Worm (Caenorhabditis elegans) whole organism, late embryonic: ENCODE results near the gene F18A11.3.
"Not testable (repeated sequence)": the region's sequence is repeated elsewhere in the genome, so short reads cannot be mapped to it uniquely, and the experiment has no call there.

Experiments
- C08G9.2 ChIP-seq: sonication (generic microtip); optimal IDR thresholded peaks from 2 replicates; lab custom pipeline; 2016; ENCODE audit warnings: mild to moderate bottlenecking, missing genetic modification characterization, moderate library complexity, missing compliant biosample characterization
- C38D4.7 ChIP-seq: fragments of 200-800 bp; sonication (Bioruptor generic); optimal IDR thresholded peaks from 2 replicates; lab custom pipeline; 2018; ENCODE audit warnings: mild to moderate bottlenecking, missing genetic modification characterization, moderate library complexity, missing compliant biosample characterization
- K09A11.1 ChIP-seq: sonication (generic microtip); optimal IDR thresholded peaks from 2 replicates; lab custom pipeline; 2017; ENCODE audit warnings: antibody characterized with exemption, mild to moderate bottlenecking, missing genetic modification characterization, missing compliant biosample characterization; ENCODE audit not compliant: insufficient read depth
- T23F11.4 ChIP-seq: fragments of 200-800 bp; sonication (Bioruptor generic); optimal IDR thresholded peaks from 2 replicates; lab custom pipeline; 2018; ENCODE audit warnings: mild to moderate bottlenecking, missing genetic modification characterization, missing compliant biosample characterization
- ahr-1 ChIP-seq: sonication (generic microtip); optimal IDR thresholded peaks from 2 replicates; lab custom pipeline; 2016; ENCODE audit warnings: missing genetic modification characterization, missing compliant biosample characterization
- ama-1 ChIP-seq: fragments of 150-350 bp; optimal IDR thresholded peaks from 2 replicates; lab custom pipeline; 2014
- ceh-18 ChIP-seq: sonication (generic microtip); optimal IDR thresholded peaks from 2 replicates; lab custom pipeline; 2016; ENCODE audit warnings: missing genetic modification characterization, missing compliant biosample characterization
- ceh-2 ChIP-seq: sonication (generic microtip); optimal IDR thresholded peaks from 2 replicates; lab custom pipeline; 2016; ENCODE audit warnings: missing genotype, missing genetic modification characterization, missing compliant biosample characterization
- ceh-24 ChIP-seq: sonication (generic microtip); optimal IDR thresholded peaks from 2 replicates; lab custom pipeline; 2016; ENCODE audit warnings: mild to moderate bottlenecking, missing genetic modification characterization, missing compliant biosample characterization
- ceh-31 ChIP-seq: sonication (generic microtip); optimal IDR thresholded peaks from 2 replicates; lab custom pipeline; 2016; ENCODE audit warnings: missing genetic modification characterization, missing compliant biosample characterization
- ceh-45 ChIP-seq: fragments of 200-800 bp; sonication (Bioruptor generic); IDR thresholded peaks from 2 replicates; pipeline ENCODE4 v1.3.6; 2022; ENCODE audit warnings: missing genetic modification reagents, missing genetic modification characterization, missing compliant biosample characterization
- ceh-48 ChIP-seq: sonication (generic microtip); optimal IDR thresholded peaks from 2 replicates; lab custom pipeline; 2016; ENCODE audit warnings: missing genetic modification characterization, inconsistent platforms, missing compliant biosample characterization
- ceh-6 ChIP-seq: fragments of 200-800 bp; sonication (Bioruptor generic); optimal IDR thresholded peaks from 2 replicates; lab custom pipeline; 2018; ENCODE audit warnings: mild to moderate bottlenecking, missing genetic modification characterization, missing compliant biosample characterization
- ceh-9 ChIP-seq: sonication (generic microtip); optimal IDR thresholded peaks from 2 replicates; lab custom pipeline; 2016; ENCODE audit warnings: mild to moderate bottlenecking, missing genetic modification characterization, inconsistent platforms, missing compliant biosample characterization
- elt-2 ChIP-seq: sonication (generic microtip); optimal IDR thresholded peaks from 2 replicates; lab custom pipeline; 2016; ENCODE audit warnings: missing genetic modification reagents, missing genetic modification characterization, missing compliant biosample characterization
- ets-4 ChIP-seq: sonication (generic microtip); optimal IDR thresholded peaks from 2 replicates; lab custom pipeline; 2016; ENCODE audit warnings: missing genetic modification characterization, missing compliant biosample characterization
- fkh-10 ChIP-seq: fragments of 150-350 bp; optimal IDR thresholded peaks from 2 replicates; lab custom pipeline; 2014; ENCODE audit warnings: missing biosample characterization, missing genetic modification reagents, missing genetic modification characterization
- fkh-6 ChIP-seq: sonication (generic microtip); optimal IDR thresholded peaks from 2 replicates; lab custom pipeline; 2016; ENCODE audit warnings: missing genetic modification characterization, missing compliant biosample characterization
- gmeb-2 ChIP-seq: sonication (generic microtip); optimal IDR thresholded peaks from 2 replicates; lab custom pipeline; 2016; ENCODE audit warnings: missing genetic modification characterization, inconsistent platforms, missing compliant biosample characterization
- hlh-15 ChIP-seq: sonication (generic microtip); optimal IDR thresholded peaks from 2 replicates; lab custom pipeline; 2016; ENCODE audit warnings: missing genetic modification characterization, missing compliant biosample characterization
- lin-11 ChIP-seq: fragments of 200-800 bp; sonication (Bioruptor generic); optimal IDR thresholded peaks from 2 replicates; lab custom pipeline; 2018; ENCODE audit warnings: mild to moderate bottlenecking, missing genetic modification characterization, missing compliant biosample characterization
- nfya-1 ChIP-seq: sonication (generic microtip); optimal IDR thresholded peaks from 2 replicates; lab custom pipeline; 2017; ENCODE audit warnings: missing genetic modification characterization, mild to moderate bottlenecking, missing compliant biosample characterization, antibody characterized with exemption, moderate library complexity
- nhr-232 ChIP-seq: sonication (generic microtip); optimal IDR thresholded peaks from 2 replicates; lab custom pipeline; 2016; ENCODE audit warnings: missing genetic modification characterization, missing compliant biosample characterization
- odd-2 ChIP-seq: sonication (generic microtip); optimal IDR thresholded peaks from 2 replicates; lab custom pipeline; 2017; ENCODE audit warnings: antibody characterized with exemption, mild to moderate bottlenecking, missing genetic modification characterization, missing compliant biosample characterization
- pax-1 ChIP-seq: fragments of 150-350 bp; optimal IDR thresholded peaks from 2 replicates; lab custom pipeline; 2014; ENCODE audit warnings: missing biosample characterization, missing genetic modification characterization
- pha-2 ChIP-seq: sonication (generic microtip); optimal IDR thresholded peaks from 2 replicates; lab custom pipeline; 2017; ENCODE audit warnings: mild to moderate bottlenecking, missing genetic modification characterization, missing compliant biosample characterization
- pha-4 ChIP-seq: fragments of 150-350 bp; optimal IDR thresholded peaks from 2 replicates; lab custom pipeline; 2018; ENCODE audit warnings: missing biosample characterization, missing genetic modification reagents, missing genetic modification characterization
- pqm-1 ChIP-seq: sonication (generic microtip); optimal IDR thresholded peaks from 2 replicates; lab custom pipeline; 2016; ENCODE audit warnings: missing genetic modification characterization, missing compliant biosample characterization
- pros-1 ChIP-seq: fragments of 150-350 bp; optimal IDR thresholded peaks from 2 replicates; lab custom pipeline; 2014; ENCODE audit warnings: missing biosample characterization, missing genetic modification reagents, missing genetic modification characterization
- ref-2 ChIP-seq: sonication (generic microtip); optimal IDR thresholded peaks from 2 replicates; lab custom pipeline; 2016; ENCODE audit warnings: missing genetic modification characterization, missing compliant biosample characterization
- rnt-1 ChIP-seq: sonication (generic microtip); optimal IDR thresholded peaks from 2 replicates; lab custom pipeline; 2016; ENCODE audit warnings: missing genetic modification characterization, missing compliant biosample characterization
- sox-2 ChIP-seq: fragments of 200-800 bp; sonication (Bioruptor generic); IDR thresholded peaks from 2 replicates; pipeline ENCODE4 v1.3.6; 2022; ENCODE audit warnings: missing genetic modification reagents, missing genetic modification characterization, missing compliant biosample characterization
- unc-42 ChIP-seq: sonication (generic microtip); optimal IDR thresholded peaks from 2 replicates; lab custom pipeline; 2016; ENCODE audit warnings: missing genotype, missing genetic modification characterization, missing compliant biosample characterization
- unc-55 ChIP-seq: sonication (generic microtip); optimal IDR thresholded peaks from 2 replicates; lab custom pipeline; 2017; ENCODE audit warnings: missing biosample characterization, missing genetic modification reagents, missing genetic modification characterization
- ztf-16 ChIP-seq: sonication (generic microtip); optimal IDR thresholded peaks from 2 replicates; lab custom pipeline; 2017; ENCODE audit warnings: missing genetic modification characterization, missing compliant biosample characterization

The F18A11.3 gene

ce11 chrII:13036717-13037116, at the start of gene F18A11.3:
F18A11.3 (minus strand) TSS chrII:13036841.
- peak; percentile 55 for TF ChIP-seq ceh-48 (tag; lab: Kevin White, UChicago)
- no peak for TF ChIP-seq fkh-6 (tag; lab: Kevin White, UChicago)
- no peak for TF ChIP-seq ama-1
- TF ChIP-seq ceh-31 (tag; lab: Kevin White, UChicago) = no peak
- no peak for TF ChIP-seq unc-55 (GFP tag; lab: Kevin White, UChicago)
- no peak for TF ChIP-seq K09A11.1 (tag; lab: Kevin White, UChicago)
- no peak for TF ChIP-seq ceh-18 (tag; lab: Kevin White, UChicago)
- TF ChIP-seq gmeb-2 (tag; lab: Kevin White, UChicago) = no peak
- no peak for TF ChIP-seq pros-1 (tag; lab: Kevin White, UChicago)
- no peak for TF ChIP-seq pqm-1 (tag; lab: Kevin White, UChicago)
- no peak for TF ChIP-seq pha-4 (tag; lab: Kevin White, UChicago)
- TF ChIP-seq unc-42 (tag; lab: Kevin White, UChicago) = no peak
- TF ChIP-seq ref-2 (tag; lab: Kevin White, UChicago) = peak; percentile 1
- no peak for TF ChIP-seq T23F11.4 (GFP tag; lab: Kevin White, UChicago)
- no peak for TF ChIP-seq nfya-1 (tag; lab: Kevin White, UChicago)
- TF ChIP-seq ceh-2 (tag; lab: Kevin White, UChicago) = no peak
- TF ChIP-seq ztf-16 (tag; lab: Kevin White, UChicago) = no peak
- no peak for TF ChIP-seq ceh-6 (GFP tag; lab: Kevin White, UChicago)

ce11 chrII:13085951-13086350, 49.3 kb upstream of the F18A11.3 start:
- TF ChIP-seq ceh-6 (GFP tag; lab: Kevin White, UChicago) (no peak), K09A11.1 (tag; lab: Kevin White, UChicago) (no peak), elt-2 (tag; lab: Kevin White, UChicago) (no peak), nhr-232 (tag; lab: Kevin White, UChicago) (no peak), ama-1 (no peak), hlh-15 (tag; lab: Kevin White, UChicago) (no peak), rnt-1 (tag; lab: Kevin White, UChicago) (no peak)

ce11 chrII:13083752-13084214, 47.1 kb upstream of the F18A11.3 start, which contains the start of the genes Y81G3A.1 and gcn-2:
Y81G3A.1 (minus strand) TSS chrII:13083926.
gcn-2 (plus strand) TSS chrII:13084164.
- TF ChIP-seq pax-1 (no peak), ceh-24 (tag; lab: Kevin White, UChicago) (no peak), C08G9.2 (tag; lab: Kevin White, UChicago) (no peak), sox-2 (GFP tag; lab: Robert Waterston, UW) (no peak), ceh-45 (no peak), lin-11 (no peak), unc-42 (tag; lab: Kevin White, UChicago) (peak; percentile 13), odd-2 (tag; lab: Kevin White, UChicago) (no peak), C38D4.7 (GFP tag; lab: Kevin White, UChicago) (no peak), nfya-1 (tag; lab: Kevin White, UChicago) (peak; percentile 17), ref-2 (tag; lab: Kevin White, UChicago) (no peak), ahr-1 (tag; lab: Kevin White, UChicago) (no peak), ceh-9 (tag; lab: Kevin White, UChicago) (no peak), ets-4 (tag; lab: Kevin White, UChicago) (no peak)
- TF ChIP-seq, all 69 proteins: peak for 2

ce11 chrII:13082403-13082802, 45.8 kb upstream of the F18A11.3 start, which contains the start of gene Y81G3A.6:
Y81G3A.6 (minus strand) TSS chrII:13082503.
- TF ChIP-seq ceh-31 (tag; lab: Kevin White, UChicago); fkh-10; pha-2 (tag; lab: Kevin White, UChicago): not testable (repeated sequence)
